Worm (Caenorhabditis elegans) whole organism, L4 larva: ENCODE measurements around the gene rpl-36.A.

Experiments
- snpc-4 ChIP-seq: fragments of 150-350 bp; optimal IDR thresholded peaks from 2 replicates; lab custom pipeline; 2014; ENCODE audit warnings: missing biosample characterization, missing genetic modification characterization
- unc-62 ChIP-seq, 3 experiments: fragments of 150-350 bp in 1 of 3; sonication (generic microtip); optimal IDR thresholded peaks in 2 of 3; peaks in 1 of 3; 1 replicate in 1 of 3; 2 replicates in 2 of 3; lab custom pipeline; 2014 to 2017; ENCODE audit warnings: missing biosample characterization in 3 of 3, missing genetic modification characterization in 3 of 3, missing genetic modification reagents in 3 of 3, missing genotype in 1 of 3

DNA sequence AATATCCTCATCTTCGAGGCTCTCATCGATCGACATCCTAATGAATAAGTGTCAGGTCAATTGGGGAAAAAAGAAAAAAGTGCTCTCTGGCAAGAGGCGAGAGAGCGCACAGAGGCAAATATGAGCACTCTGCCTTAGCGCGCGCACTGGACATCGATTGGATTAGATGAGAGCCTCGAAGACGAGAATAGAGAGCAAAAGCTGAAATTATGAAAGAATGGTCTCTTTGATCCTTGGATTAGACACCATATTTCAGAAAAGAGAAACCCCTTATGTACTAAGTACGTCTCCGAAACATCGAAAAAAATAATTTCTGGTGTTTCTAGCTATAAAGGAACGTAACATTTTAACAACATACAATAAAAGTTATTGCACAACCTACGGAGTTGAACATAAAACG lies 41.8 kb downstream of the rpl-36.A start, which contains the start of gene F45E10.2:
- TF ChIP-seq unc-62 (GFP tag; optimal IDR thresholded peaks at IDR 0.05 in 1 of 2; lab: Kevin White, UChicago): no peak
- TF ChIP-seq unc-62 (tag; optimal IDR thresholded peaks at IDR 0.05; lab: Kevin White, UChicago): no peak
- no peak for TF ChIP-seq snpc-4 (tag; lab: Kevin White, UChicago)
